Worm (Caenorhabditis elegans): Measurements from ENCODE around the gene cgh-1.

ce11 chrIII:7494850-7495314, 2.8 kb downstream of the cgh-1 start:
- TF ChIP-seq him-1 (tag; optimal IDR thresholded peaks at IDR 0.05) (no peak), dao-5 (tag; optimal IDR thresholded peaks at IDR 0.05) (no peak)

Data from whole organism, L4/young adult.